Worm (Caenorhabditis elegans) whole organism, L1 larva: Measurements from ENCODE around the gene C39E6.2.

Experiments used
- elt-2 ChIP-seq: sonication (generic microtip); optimal IDR thresholded peaks from 2 replicates; lab custom pipeline; 2016; ENCODE audit warnings: missing genetic modification characterization, mild to moderate bottlenecking, inconsistent platforms, missing compliant biosample characterization, missing genetic modification reagents
- elt-3 ChIP-seq, 6 experiments: fragments of 150-350 bp in 1 of 6; sonication (generic microtip); optimal IDR thresholded peaks; 2 replicates each; lab custom pipeline; 2017 to 2018; ENCODE audit warnings: missing biosample characterization in 6 of 6, missing genetic modification characterization in 6 of 6, inconsistent platforms in 1 of 6
- nhr-77 ChIP-seq: fragments of 150-350 bp; optimal IDR thresholded peaks from 2 replicates; lab custom pipeline; 2014; ENCODE audit warnings: missing biosample characterization, missing genetic modification characterization
- tbx-2 ChIP-seq: sonication (generic microtip); optimal IDR thresholded peaks from 2 replicates; lab custom pipeline; 2016; ENCODE audit warnings: missing genetic modification characterization, missing compliant biosample characterization

DNA sequence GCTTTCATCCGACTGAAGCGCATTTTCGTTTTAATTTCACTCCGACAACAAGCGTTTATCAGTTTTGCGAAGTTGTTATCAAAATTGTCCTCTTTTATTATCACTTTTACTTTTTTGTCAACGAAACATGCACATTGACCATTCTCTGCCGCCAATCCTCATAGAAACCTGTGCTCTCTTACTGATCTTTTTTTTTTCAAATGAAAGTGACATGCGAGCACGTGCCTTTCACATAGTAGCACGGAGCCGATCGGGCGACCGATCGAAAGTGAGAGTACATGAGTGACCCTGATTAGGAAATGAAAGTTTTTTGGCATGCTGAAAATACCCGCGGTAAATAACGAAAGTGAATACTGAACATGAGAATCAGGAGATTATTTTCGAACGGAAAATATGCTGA lies 39.1 kb upstream of the C39E6.2 start:
- TF ChIP-seq tbx-2 (tag; lab: Kevin White, UChicago) (no peak), elt-3 (tag; optimal IDR thresholded peaks at IDR 0.05; lab: Kevin White, UChicago) (no peak), nhr-77 (no peak), elt-2 (tag; lab: Kevin White, UChicago) (peak; percentile 99)
